Fruit fly (Drosophila melanogaster) whole organism, embryonic: ENCODE results near the gene CtsF.

Experiments used
- CG11504 ChIP-seq: fragments of 200-800 bp; sonication (Bioruptor generic); optimal IDR thresholded peaks from 3 replicates; lab custom pipeline; 2019; ENCODE audit warnings: missing biosample characterization, mild to moderate bottlenecking, missing genetic modification characterization, moderate library complexity
- CG2889 ChIP-seq: fragments of 200-800 bp; sonication (Bioruptor generic); IDR thresholded peaks from 3 replicates; pipeline ENCODE4 v1.3.6; 2022; ENCODE audit warnings: missing biosample characterization, missing genetic modification characterization
- CG7963 ChIP-seq: fragments of 200-800 bp; sonication (Bioruptor generic); IDR thresholded peaks from 3 replicates; pipeline ENCODE4 v1.3.6; 2022; ENCODE audit warnings: missing biosample characterization, missing genetic modification characterization; ENCODE audit not compliant: partially characterized antibody
- ind ChIP-seq: fragments of 200-800 bp; sonication (Bioruptor generic); optimal IDR thresholded peaks from 3 replicates; lab custom pipeline; 2016; ENCODE audit warnings: missing biosample characterization, missing genetic modification characterization
- slp2 ChIP-seq: fragments of 200-800 bp; sonication (Bioruptor generic); optimal IDR thresholded peaks from 2 replicates; lab custom pipeline; 2016; ENCODE audit warnings: missing biosample characterization, missing genetic modification characterization

DNA sequence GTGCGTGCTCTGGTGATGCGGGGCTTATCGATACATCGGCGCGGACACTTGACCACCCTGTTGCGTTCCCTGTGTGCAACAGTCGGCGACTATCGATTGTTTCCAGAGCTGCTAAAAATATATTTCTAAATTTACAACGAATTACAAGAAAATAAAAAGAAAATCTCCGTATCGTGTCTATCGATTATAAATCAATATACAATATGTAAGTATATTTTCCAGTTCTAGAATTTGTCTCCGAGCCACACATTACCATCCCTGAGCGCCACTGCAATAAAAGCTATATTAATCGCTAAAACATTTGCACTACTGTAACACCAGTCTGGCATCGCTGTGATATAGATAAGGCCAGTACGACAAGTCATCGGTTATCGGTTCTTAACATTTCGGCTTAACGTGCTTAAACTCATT, 19.3 kb downstream of the CtsF start, which contains the start of the genes Kat60 and Mms19:
- TF ChIP-seq CG2889 (GFP tag; lab: Robert Waterston, UW): 0 out of 3 replicates have a peak, but pooled peaks have one; percentile 37
- no peak for TF ChIP-seq CG11504 (tag; lab: Kevin White, UChicago)
- peak; percentile 73 for TF ChIP-seq ind
- no peak for TF ChIP-seq slp2 (GFP tag; lab: Kevin White, UChicago)
- peak; percentile 92 for TF ChIP-seq CG7963 (GFP tag; lab: Robert Waterston, UW)
